Fruit fly (Drosophila melanogaster) whole organism, embryonic: Measurements from ENCODE around the gene PGAP1.

ENCODE experiments used
- Bdp1 ChIP-seq: fragments of 200-800 bp; sonication (Bioruptor generic); optimal IDR thresholded peaks from 3 replicates; lab custom pipeline; 2016; ENCODE audit warnings: missing biosample characterization, missing genetic modification characterization
- CG10462 ChIP-seq: fragments of 200-800 bp; sonication (Bioruptor generic); optimal IDR thresholded peaks from 2 replicates; lab custom pipeline; 2016; ENCODE audit warnings: missing biosample characterization, missing genetic modification characterization
- CG10654 ChIP-seq: fragments of 200-800 bp; sonication (Bioruptor generic); optimal IDR thresholded peaks from 2 replicates; lab custom pipeline; 2016; ENCODE audit warnings: missing biosample characterization, missing genetic modification characterization
- CG11398 ChIP-seq: fragments of 200-800 bp; sonication (Bioruptor generic); optimal IDR thresholded peaks from 2 replicates; lab custom pipeline; 2016; ENCODE audit warnings: missing biosample characterization, missing genetic modification characterization
- CG11696 ChIP-seq: fragments of 200-800 bp; sonication (Bioruptor generic); IDR thresholded peaks from 2 replicates; pipeline ENCODE4 v1.3.6; 2022; ENCODE audit warnings: missing biosample characterization, missing genetic modification characterization
- CG12219 ChIP-seq: fragments of 200-800 bp; sonication (Bioruptor generic); optimal IDR thresholded peaks from 3 replicates; lab custom pipeline; 2018; ENCODE audit warnings: missing biosample characterization, mild to moderate bottlenecking, missing genetic modification characterization
- CG14050 ChIP-seq: fragments of 200-800 bp; sonication (Bioruptor generic); IDR thresholded peaks from 3 replicates; pipeline ENCODE4 v1.3.6; 2022; ENCODE audit warnings: missing biosample characterization, missing genetic modification characterization
- CG14441 ChIP-seq: fragments of 200-800 bp; sonication (Bioruptor generic); IDR thresholded peaks from 2 replicates; pipeline ENCODE4 v1.3.6; 2022; ENCODE audit warnings: missing biosample characterization, missing genetic modification characterization
- CG14860 ChIP-seq: fragments of 200-800 bp; sonication (Bioruptor generic); IDR thresholded peaks from 3 replicates; pipeline ENCODE4 v1.3.6; 2022; ENCODE audit warnings: missing biosample characterization, missing genetic modification characterization; ENCODE audit not compliant: partially characterized antibody
- CG1529 ChIP-seq: fragments of 200-800 bp; sonication (Bioruptor generic); optimal IDR thresholded peaks from 3 replicates; lab custom pipeline; 2018; ENCODE audit warnings: missing biosample characterization, missing genetic modification characterization
- CG17802 ChIP-seq: fragments of 200-800 bp; sonication (Bioruptor generic); optimal IDR thresholded peaks from 2 replicates; lab custom pipeline; 2018; ENCODE audit warnings: missing biosample characterization, mild to moderate bottlenecking, missing genetic modification characterization, moderate library complexity
- CG18599 ChIP-seq: fragments of 200-800 bp; sonication (Bioruptor generic); optimal IDR thresholded peaks from 3 replicates; lab custom pipeline; 2017; ENCODE audit warnings: missing biosample characterization, missing genetic modification characterization, mild to moderate bottlenecking, moderate library complexity, missing genetic modification reagents
- CG2120 ChIP-seq: fragments of 200-800 bp; sonication (Bioruptor generic); optimal IDR thresholded peaks from 3 replicates; lab custom pipeline; 2016; ENCODE audit warnings: missing biosample characterization, missing genetic modification characterization
- CG30020 ChIP-seq: fragments of 200-800 bp; optimal IDR thresholded peaks from 2 replicates; lab custom pipeline; 2019; ENCODE audit warnings: missing biosample characterization, mild to moderate bottlenecking, missing genetic modification characterization, moderate library complexity
- CG31365 ChIP-seq: fragments of 200-800 bp; sonication (Bioruptor generic); optimal IDR thresholded peaks from 2 replicates; lab custom pipeline; 2018; ENCODE audit warnings: missing biosample characterization, mild to moderate bottlenecking, missing genetic modification characterization
- CG31441 ChIP-seq: fragments of 200-800 bp; sonication (Bioruptor generic); IDR thresholded peaks from 2 replicates; pipeline ENCODE4 v1.3.6; 2022; ENCODE audit warnings: missing biosample characterization, missing genetic modification characterization
- CG32532 ChIP-seq: fragments of 200-800 bp; sonication (Bioruptor generic); IDR thresholded peaks from 2 replicates; pipeline ENCODE4 v1.3.6; 2022; ENCODE audit warnings: missing biosample characterization, missing genetic modification characterization
- CG3407 ChIP-seq: fragments of 200-800 bp; sonication (Bioruptor generic); optimal IDR thresholded peaks from 2 replicates; lab custom pipeline; 2018; ENCODE audit warnings: missing biosample characterization, mild to moderate bottlenecking, missing genetic modification characterization
- CG4617 ChIP-seq: fragments of 200-800 bp; sonication (Bioruptor generic); optimal IDR thresholded peaks from 3 replicates; lab custom pipeline; 2016; ENCODE audit warnings: missing biosample characterization, missing genetic modification characterization, borderline replicate concordance
- CG8290 ChIP-seq, 3 experiments: fragments of 200-800 bp; sonication (Bioruptor generic); optimal IDR thresholded peaks; 2 replicates each; lab custom pipeline; 2016 to 2019; ENCODE audit warnings: missing biosample characterization in 3 of 3, missing genetic modification characterization in 3 of 3, mild to moderate bottlenecking in 2 of 3, moderate library complexity in 1 of 3
- CG8478 ChIP-seq: fragments of >200 bp; optimal IDR thresholded peaks from 2 replicates; lab custom pipeline; 2018
- CrebB ChIP-seq: fragments of 200-800 bp; sonication (Bioruptor generic); optimal IDR thresholded peaks from 3 replicates; lab custom pipeline; 2018; ENCODE audit warnings: missing biosample characterization, mild to moderate bottlenecking, missing genetic modification characterization
- Dip3 ChIP-seq: fragments of 200-800 bp; sonication (Bioruptor generic); optimal IDR thresholded peaks from 3 replicates; lab custom pipeline; 2016; ENCODE audit warnings: missing biosample characterization, missing genetic modification characterization
- Dp ChIP-seq: fragments of 200-800 bp; sonication (Bioruptor generic); optimal IDR thresholded peaks from 2 replicates; lab custom pipeline; 2018; ENCODE audit warnings: missing biosample characterization, mild to moderate bottlenecking, missing genetic modification characterization, moderate library complexity
- Drgx ChIP-seq: fragments of 200-800 bp; sonication (Bioruptor generic); IDR thresholded peaks from 2 replicates; pipeline ENCODE4 v1.3.6; 2022; ENCODE audit warnings: missing biosample characterization, missing genetic modification characterization
- Elba2 ChIP-seq: fragments of 200-800 bp; sonication (Bioruptor generic); optimal IDR thresholded peaks from 3 replicates; lab custom pipeline; 2016; ENCODE audit warnings: missing biosample characterization, missing genetic modification characterization
- Fer1 ChIP-seq: fragments of 200-800 bp; sonication (Bioruptor generic); optimal IDR thresholded peaks from 2 replicates; lab custom pipeline; 2017; ENCODE audit warnings: missing biosample characterization, mild to moderate bottlenecking, missing genetic modification characterization
- HmgZ ChIP-seq: fragments of 200-800 bp; sonication (Bioruptor generic); optimal IDR thresholded peaks from 2 replicates; lab custom pipeline; 2018; ENCODE audit warnings: missing biosample characterization, mild to moderate bottlenecking, missing genetic modification characterization
- Myb ChIP-seq: fragments of 200-800 bp; sonication (Bioruptor generic); optimal IDR thresholded peaks from 2 replicates; lab custom pipeline; 2016; ENCODE audit warnings: missing biosample characterization, missing genetic modification characterization
- Oaz ChIP-seq: fragments of 200-800 bp; sonication (Bioruptor generic); IDR thresholded peaks from 2 replicates; pipeline ENCODE4 v1.3.6; 2022; ENCODE audit warnings: missing biosample characterization, missing genetic modification characterization
- Ravus ChIP-seq: fragments of 200-800 bp; sonication (Bioruptor generic); IDR thresholded peaks from 2 replicates; pipeline ENCODE4 v1.3.6; 2022; ENCODE audit warnings: missing biosample characterization, missing genetic modification characterization
- abd-A ChIP-seq: fragments of 200-800 bp; sonication (Bioruptor generic); optimal IDR thresholded peaks from 3 replicates; lab custom pipeline; 2019; ENCODE audit warnings: missing biosample characterization, mild to moderate bottlenecking, missing genetic modification characterization, moderate library complexity
- ac ChIP-seq: fragments of 200-800 bp; sonication (Bioruptor generic); optimal IDR thresholded peaks from 3 replicates; lab custom pipeline; 2017; ENCODE audit warnings: missing biosample characterization, mild to moderate bottlenecking, missing genetic modification characterization
- cato ChIP-seq: fragments of 200-800 bp; sonication (Bioruptor generic); optimal IDR thresholded peaks from 2 replicates; lab custom pipeline; 2016; ENCODE audit warnings: missing biosample characterization, missing genetic modification characterization, borderline replicate concordance
- cg ChIP-seq: fragments of 200-800 bp; sonication (Bioruptor generic); optimal IDR thresholded peaks from 3 replicates; lab custom pipeline; 2019; ENCODE audit warnings: missing biosample characterization, mild to moderate bottlenecking, missing genetic modification characterization, moderate library complexity
- dati ChIP-seq: fragments of 200-800 bp; sonication (Bioruptor generic); IDR thresholded peaks from 2 replicates; pipeline ENCODE4 v1.3.6; 2022; ENCODE audit warnings: missing biosample characterization, missing genetic modification characterization
- emc ChIP-seq: fragments of 200-800 bp; sonication (Bioruptor generic); optimal IDR thresholded peaks from 2 replicates; lab custom pipeline; 2016; ENCODE audit warnings: missing biosample characterization, missing genetic modification characterization
- eyg ChIP-seq: fragments of 200-800 bp; sonication (Bioruptor generic); optimal IDR thresholded peaks from 3 replicates; lab custom pipeline; 2016; ENCODE audit warnings: missing biosample characterization, missing genetic modification characterization
- fd64A ChIP-seq: fragments of 200-800 bp; sonication (Bioruptor generic); optimal IDR thresholded peaks from 3 replicates; lab custom pipeline; 2018; ENCODE audit warnings: missing biosample characterization, mild to moderate bottlenecking, missing genetic modification characterization
- ftz-f1 ChIP-seq: fragments of 200-800 bp; sonication (Bioruptor generic); optimal IDR thresholded peaks from 2 replicates; lab custom pipeline; 2016; ENCODE audit warnings: missing biosample characterization, missing genetic modification characterization
- ham ChIP-seq: fragments of 200-800 bp; sonication (Bioruptor generic); IDR thresholded peaks from 2 replicates; pipeline ENCODE4 v1.3.6; 2022; ENCODE audit warnings: missing biosample characterization, missing genetic modification characterization
- jing ChIP-seq: fragments of 200-800 bp; sonication (Bioruptor generic); optimal IDR thresholded peaks from 2 replicates; lab custom pipeline; 2018; ENCODE audit warnings: missing biosample characterization, mild to moderate bottlenecking, missing genetic modification characterization
- pros ChIP-seq: fragments of 200-800 bp; sonication (Bioruptor generic); optimal IDR thresholded peaks from 3 replicates; lab custom pipeline; 2019; ENCODE audit warnings: missing biosample characterization, mild to moderate bottlenecking, missing genetic modification characterization, moderate library complexity
- psq ChIP-seq: fragments of 200-800 bp; sonication (Bioruptor generic); optimal IDR thresholded peaks from 2 replicates; lab custom pipeline; 2017; ENCODE audit warnings: missing biosample characterization, missing genetic modification characterization
- schlank ChIP-seq: fragments of 200-800 bp; sonication (Bioruptor generic); optimal IDR thresholded peaks from 2 replicates; lab custom pipeline; 2018; ENCODE audit warnings: missing biosample characterization, mild to moderate bottlenecking, missing genetic modification characterization
- sd ChIP-seq: fragments of 200-800 bp; sonication (Bioruptor generic); optimal IDR thresholded peaks from 3 replicates; lab custom pipeline; 2018; ENCODE audit warnings: missing biosample characterization, mild to moderate bottlenecking, missing genetic modification characterization, moderate library complexity
- slou ChIP-seq: fragments of 200-800 bp; sonication (Bioruptor generic); optimal IDR thresholded peaks from 3 replicates; lab custom pipeline; 2016; ENCODE audit warnings: missing biosample characterization, missing genetic modification characterization
- sna ChIP-seq: fragments of 200-800 bp; sonication (Bioruptor generic); IDR thresholded peaks from 2 replicates; pipeline ENCODE4 v1.3.6; 2022; ENCODE audit warnings: missing biosample characterization, missing genetic modification characterization; ENCODE audit not compliant: partially characterized antibody
- twi ChIP-seq: fragments of 200-800 bp; optimal IDR thresholded peaks from 2 replicates; lab custom pipeline; 2019; ENCODE audit warnings: missing biosample characterization, mild to moderate bottlenecking, missing genetic modification characterization, moderate library complexity

The PGAP1 gene

dm6 chrX:5677400-5678177 lies 11.7 kb downstream of the PGAP1 start (continued):
- peak; percentile 65 for TF ChIP-seq CG2120 (GFP tag; lab: Kevin White, UChicago)
- TF ChIP-seq CG4617 (GFP tag; lab: Kevin White, UChicago), result peak; percentile 59
- peak; percentile 88 for TF ChIP-seq CG31365 (tag; lab: Kevin White, UChicago)
- TF ChIP-seq cato, result peak; percentile 79
- TF ChIP-seq CG18599 (GFP tag; lab: Kevin White, UChicago), result peak; percentile 95
- TF ChIP-seq CG32532 (GFP tag; lab: Robert Waterston, UW), result peak; percentile 31; the same call in 1 of the 2 replicates
- peak; percentile 67 for TF ChIP-seq CG14050
- TF ChIP-seq abd-A (tag; lab: Kevin White, UChicago), result peak; percentile 80
- TF ChIP-seq CG10654 (GFP tag; lab: Kevin White, UChicago), result peak; percentile 87
- peak; percentile 86 for TF ChIP-seq twi (tag; lab: Kevin White, UChicago)
- TF ChIP-seq sna (GFP tag; lab: Robert Waterston, UW), result no peak
- TF ChIP-seq Ravus (GFP tag; lab: Robert Waterston, UW), result peak; percentile 59; the same call in 1 of the 2 replicates
- TF ChIP-seq Oaz (GFP tag; lab: Robert Waterston, UW), result peak; percentile 51
- peak; percentile 60 for TF ChIP-seq Myb
- TF ChIP-seq pros (GFP tag; lab: Kevin White, UChicago), result peak; percentile 54
- TF ChIP-seq CG11398, result peak; percentile 91
- TF ChIP-seq Dip3 (GFP tag; lab: Kevin White, UChicago), result peak; percentile 39
- peak; percentile 91 for TF ChIP-seq schlank (tag; lab: Kevin White, UChicago)
- TF ChIP-seq CrebB (tag; lab: Kevin White, UChicago), result peak; percentile 95
- TF ChIP-seq Drgx (GFP tag; lab: Robert Waterston, UW), result no peak; the same call in 1 of the 2 replicates
- TF ChIP-seq CG8290 (GFP tag; optimal IDR thresholded peaks at IDR 0.05; lab: Kevin White, UChicago), result peak; percentile 86
- peak; percentile 98 to 99 for TF ChIP-seq CG8290 (tag; optimal IDR thresholded peaks at IDR 0.05; lab: Kevin White, UChicago)
- peak; percentile 72 for TF ChIP-seq slou (GFP tag; lab: Kevin White, UChicago)
- TF ChIP-seq dati (GFP tag; lab: Robert Waterston, UW), result peak; percentile 36; the same call in 1 of the 2 replicates
- TF ChIP-seq psq, result peak; percentile 76
- peak; percentile 87 for TF ChIP-seq Bdp1
- TF ChIP-seq CG14441 (GFP tag; lab: Robert Waterston, UW), result no peak
- TF ChIP-seq CG10462 (GFP tag; lab: Kevin White, UChicago), result peak; percentile 88
- TF ChIP-seq sd, result peak; percentile 90
- TF ChIP-seq CG12219 (GFP tag; lab: Kevin White, UChicago), result peak; percentile 90
- peak; percentile 94 for TF ChIP-seq eyg (GFP tag; lab: Kevin White, UChicago)
- peak; percentile 55 for TF ChIP-seq CG17802
- peak; percentile 99 for TF ChIP-seq fd64A (GFP tag; lab: Kevin White, UChicago)
- no peak for TF ChIP-seq jing (GFP tag; lab: Kevin White, UChicago)
- TF ChIP-seq CG14860 (GFP tag; lab: Robert Waterston, UW), result no peak
- TF ChIP-seq CG3407, result peak; percentile 97
- TF ChIP-seq cg, result no peak
- peak; percentile 56; the same call in 1 of the 2 replicates for TF ChIP-seq ham (GFP tag; lab: Robert Waterston, UW)
- peak; percentile 95 for TF ChIP-seq CG1529 (GFP tag; lab: Kevin White, UChicago)
- no peak for TF ChIP-seq Elba2 (GFP tag; lab: Kevin White, UChicago)
- peak; percentile 66 for TF ChIP-seq emc (GFP tag; lab: Kevin White, UChicago)
- no peak for TF ChIP-seq CG8478 (lab: Kevin White, UChicago)
- peak; percentile 14 for TF ChIP-seq Dp (GFP tag; lab: Kevin White, UChicago)
- peak; percentile 95 for TF ChIP-seq CG11696 (GFP tag; lab: Robert Waterston, UW)
- peak; percentile 94 for TF ChIP-seq ac (GFP tag; lab: Kevin White, UChicago)
- TF ChIP-seq CG30020 (tag; lab: Kevin White, UChicago), result peak; percentile 33
- TF ChIP-seq Fer1, result peak; percentile 96
- peak; percentile 20 for TF ChIP-seq ftz-f1 (GFP tag; lab: Kevin White, UChicago)
- peak; percentile 96 for TF ChIP-seq HmgZ
- peak; percentile 93 for TF ChIP-seq CG31441 (GFP tag; lab: Robert Waterston, UW)
